Worm (Caenorhabditis elegans): ENCODE measurements around the gene Y51H7BR.7.

Y51H7BR.7 gene

DNA sequence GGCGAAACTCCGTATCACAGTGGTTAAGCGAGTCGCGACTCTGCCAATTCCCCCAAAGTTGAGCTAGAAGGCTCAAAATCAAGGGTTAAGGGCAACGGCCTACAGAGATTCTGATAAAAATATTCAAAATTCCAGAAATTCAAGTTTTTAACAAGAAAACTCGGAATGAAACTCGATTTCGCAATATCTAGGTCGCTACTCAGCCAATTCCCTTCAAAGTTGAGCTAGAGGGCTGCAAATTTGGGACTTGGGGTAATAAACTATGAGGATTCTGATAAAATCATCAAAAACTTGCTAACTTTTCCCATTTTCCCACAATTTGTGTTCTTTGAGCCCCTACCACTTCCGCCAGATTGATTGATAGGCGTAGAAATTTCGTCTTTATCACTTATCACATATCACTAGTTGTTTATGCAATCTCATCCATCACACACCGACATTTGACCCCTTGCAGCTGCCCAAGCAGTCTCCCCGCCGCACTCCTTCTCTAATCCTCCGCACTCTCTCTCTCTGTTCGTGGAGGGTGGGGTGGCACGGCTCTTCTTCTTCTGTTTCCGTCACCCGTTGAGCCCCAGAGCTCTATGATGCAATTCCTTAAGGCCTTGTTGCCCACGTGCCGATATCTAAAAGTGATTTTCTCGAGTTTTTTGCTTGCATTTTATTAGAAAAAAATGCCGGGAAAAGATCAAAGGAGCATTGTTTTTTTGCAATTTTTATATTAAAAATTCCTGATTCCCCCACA lies 23.6 kb downstream of the Y51H7BR.7 start (continued):
- no peak for TF ChIP-seq aly-2 (tag; optimal IDR thresholded peaks at IDR 0.05)
- peak; percentile 4 for TF ChIP-seq ztf-4 (tag; optimal IDR thresholded peaks at IDR 0.05)
- TF ChIP-seq R02D3.7 (tag; optimal IDR thresholded peaks at IDR 0.05): no peak
- TF ChIP-seq nhr-11 (tag; optimal IDR thresholded peaks at IDR 0.05): no peak
- TF ChIP-seq sem-4 (tag; optimal IDR thresholded peaks at IDR 0.05): no peak
- no peak for TF ChIP-seq Y55F3AM.14 (GFP tag; optimal IDR thresholded peaks at IDR 0.05)
- no peak for TF ChIP-seq nhr-10 (tag; optimal IDR thresholded peaks at IDR 0.05)
- peak; percentile 82 for TF ChIP-seq F13H6.1 (tag; optimal IDR thresholded peaks at IDR 0.05)
- no peak for TF ChIP-seq snpc-4 (tag; optimal IDR thresholded peaks at IDR 0.05)
- TF ChIP-seq nhr-25 (tag; optimal IDR thresholded peaks at IDR 0.05): no peak
- no peak for TF ChIP-seq elt-1 (tag; optimal IDR thresholded peaks at IDR 0.05)
- no peak for TF ChIP-seq fos-1 (tag; optimal IDR thresholded peaks at IDR 0.05)
- no peak for TF ChIP-seq elt-3 (tag; optimal IDR thresholded peaks at IDR 0.05)
- no peak for TF ChIP-seq nhr-23 (tag; optimal IDR thresholded peaks at IDR 0.05)
- TF ChIP-seq ZK546.5 (tag; optimal IDR thresholded peaks at IDR 0.05): no peak
- peak; percentile 27 for TF ChIP-seq unc-62 (GFP tag; optimal IDR thresholded peaks at IDR 0.05)
- TF ChIP-seq nhr-21 (tag; optimal IDR thresholded peaks at IDR 0.05): no peak

DNA sequence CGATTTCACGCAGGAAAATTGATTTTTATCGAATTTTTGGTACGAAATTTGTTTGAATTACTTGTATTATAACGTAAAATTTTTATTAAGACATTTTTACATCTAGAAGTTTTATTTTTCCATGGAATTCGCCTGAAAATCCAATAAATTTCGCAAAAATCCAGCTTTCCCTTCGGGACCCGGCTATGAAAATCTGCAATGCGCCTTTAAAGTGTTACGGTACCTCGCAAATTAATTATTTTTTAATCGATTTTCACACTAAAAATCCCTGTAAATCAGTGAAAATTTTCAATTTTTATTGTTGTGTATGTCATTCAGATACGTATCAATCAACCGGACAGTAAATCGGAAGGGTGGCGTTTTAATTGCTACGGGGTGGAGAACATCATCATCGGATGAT lies 24.4 kb downstream of the Y51H7BR.7 start:
- TF ChIP-seq nhr-129 (tag; optimal IDR thresholded peaks at IDR 0.05) (no peak), ama-1 (optimal IDR thresholded peaks at IDR 0.05) (no peak), mdl-1 (tag; optimal IDR thresholded peaks at IDR 0.05) (no peak), unc-55 (GFP tag; optimal IDR thresholded peaks at IDR 0.05) (no peak), nhr-23 (tag; optimal IDR thresholded peaks at IDR 0.05) (no peak), ztf-4 (tag; optimal IDR thresholded peaks at IDR 0.05) (no peak), nhr-237 (tag; optimal IDR thresholded peaks at IDR 0.05) (no peak), ceh-82 (tag; optimal IDR thresholded peaks at IDR 0.05) (no peak), egl-27 (tag; optimal IDR thresholded peaks at IDR 0.05) (no peak), gmeb-1 (tag; optimal IDR thresholded peaks at IDR 0.05) (no peak), mbf-1 (tag; optimal IDR thresholded peaks at IDR 0.05) (no peak), C34F6.9 (tag; optimal IDR thresholded peaks at IDR 0.05) (no peak)

DNA sequence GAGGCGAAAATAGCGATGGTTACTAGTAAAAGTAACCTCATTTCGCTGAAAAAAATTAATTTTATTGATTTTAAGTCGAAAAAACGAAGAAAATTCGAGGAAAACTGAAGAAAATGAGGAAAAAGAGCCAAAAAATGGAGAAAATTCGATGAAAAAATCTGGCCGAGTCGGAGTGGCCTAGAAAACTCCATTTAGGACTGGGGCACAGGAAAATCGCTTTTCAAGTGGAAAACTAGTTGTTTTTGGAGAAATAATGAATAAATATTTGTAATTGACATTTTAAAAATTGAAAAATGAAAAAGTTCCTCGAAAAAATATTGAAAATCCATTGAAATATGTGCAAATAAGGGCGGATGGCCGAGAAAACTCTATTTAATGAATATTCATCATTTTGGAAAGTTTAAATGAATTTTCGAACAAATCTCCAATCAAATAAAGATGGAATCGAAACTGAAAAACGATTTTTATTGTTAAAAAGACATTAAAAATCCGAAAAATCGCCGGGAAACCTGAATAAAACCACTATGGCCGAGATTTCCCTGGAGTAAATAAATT lies 25.0 kb downstream of the Y51H7BR.7 start, which contains the start of gene emc-1:
TSS of gene emc-1 (minus strand) at position 45 of the 555 bp plus-strand sequence.
- TF ChIP-seq unc-55 (GFP tag; optimal IDR thresholded peaks at IDR 0.05) (peak; percentile 8), ztf-1 (GFP tag; conservative IDR thresholded peaks at IDR 0.05) (no peak), lsy-2 (tag; optimal IDR thresholded peaks at IDR 0.05) (peak in 1 of 2 experiments; percentile 22), C34F6.9 (tag; optimal IDR thresholded peaks at IDR 0.05) (peak; percentile 16), mdl-1 (tag; optimal IDR thresholded peaks at IDR 0.05) (no peak)

DNA sequence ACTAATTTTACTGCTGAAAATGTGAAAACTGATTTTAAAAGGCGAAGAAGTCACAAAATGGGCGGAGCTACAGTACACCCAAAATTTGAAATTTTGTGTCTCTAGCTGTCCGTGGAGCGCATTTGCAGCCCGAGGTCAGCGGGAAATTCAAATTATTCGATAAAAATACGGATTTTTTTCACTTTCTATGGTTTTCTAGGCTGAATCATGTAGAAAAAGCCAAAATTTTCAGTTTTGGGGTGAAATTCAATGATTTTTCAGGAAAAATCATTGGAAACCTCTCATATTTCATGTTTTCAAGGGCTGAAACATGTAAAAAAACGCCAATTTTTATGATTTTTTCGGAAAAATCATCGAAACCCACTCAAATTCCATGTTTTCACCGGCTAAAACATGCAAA lies 34.6 kb downstream of the Y51H7BR.7 start:
- TF ChIP-seq zag-1 (tag; optimal IDR thresholded peaks at IDR 0.05) (no peak), F13H6.1 (tag; optimal IDR thresholded peaks at IDR 0.05) (no peak), unc-55 (GFP tag; optimal IDR thresholded peaks at IDR 0.05) (no peak), unc-62 (GFP tag; optimal IDR thresholded peaks at IDR 0.05) (no peak), mab-5 (tag; optimal IDR thresholded peaks at IDR 0.05) (no peak), elt-3 (tag; optimal IDR thresholded peaks at IDR 0.05) (no peak), mbf-1 (tag; optimal IDR thresholded peaks at IDR 0.05) (no peak), nhr-12 (tag; optimal IDR thresholded peaks at IDR 0.05) (no peak), nhr-10 (tag; optimal IDR thresholded peaks at IDR 0.05) (no peak), lin-13 (GFP tag; optimal IDR thresholded peaks at IDR 0.05) (no peak), lsy-2 (tag; optimal IDR thresholded peaks at IDR 0.05) (no peak), lin-11 (tag; optimal IDR thresholded peaks at IDR 0.05) (no peak), nhr-23 (tag; optimal IDR thresholded peaks at IDR 0.05) (no peak), ztf-11 (tag; optimal IDR thresholded peaks at IDR 0.05) (no peak), fos-1 (tag; optimal IDR thresholded peaks at IDR 0.05) (no peak), elt-1 (tag; optimal IDR thresholded peaks at IDR 0.05) (no peak), nhr-11 (tag; optimal IDR thresholded peaks at IDR 0.05) (no peak), skn-1 (tag; optimal IDR thresholded peaks at IDR 0.05) (no peak), blmp-1 (tag; optimal IDR thresholded peaks at IDR 0.05; ENCODE audit: insufficient read depth) (no peak)

Data from whole organism, L2 larva.